Fruit fly (Drosophila melanogaster): ENCODE measurements around the gene MED10.

DNA sequence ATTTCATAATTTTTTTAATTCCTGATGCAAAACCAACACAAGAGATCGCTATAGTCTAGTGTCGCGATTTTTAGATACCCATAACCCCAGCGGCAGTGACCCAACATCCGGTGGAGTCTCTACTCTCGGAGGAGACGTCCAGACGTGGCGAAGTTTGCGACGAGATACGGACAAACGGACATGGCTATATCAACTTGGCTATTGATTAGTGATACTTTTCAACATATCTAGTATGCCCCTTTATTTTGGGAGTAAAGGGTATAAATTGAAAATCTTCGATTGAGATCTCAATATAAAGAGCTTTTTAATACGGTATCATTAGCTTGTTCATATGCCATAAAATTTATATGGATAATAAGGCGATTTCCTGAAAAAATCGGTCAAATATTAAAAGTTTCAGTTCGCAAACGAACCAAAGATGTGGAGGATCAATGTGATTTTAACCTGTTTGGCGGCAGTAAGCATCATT lies 34.4 kb upstream of the MED10 start, which contains the start of gene CG33687:
- no peak for TF ChIP-seq CG1620 (GFP tag; optimal IDR thresholded peaks at IDR 0.05)
- no peak for TF ChIP-seq CG5204 (GFP tag; optimal IDR thresholded peaks at IDR 0.05)
- no peak for TF ChIP-seq CG33017 (tag; optimal IDR thresholded peaks at IDR 0.05)
- no peak for TF ChIP-seq pad (GFP tag; optimal IDR thresholded peaks at IDR 0.05)
- no peak for TF ChIP-seq cnc (optimal IDR thresholded peaks at IDR 0.05)
- TF ChIP-seq kay (GFP tag; ENCODE audit: borderline replicate concordance), result no peak
- no peak for TF ChIP-seq Clk (GFP tag; optimal IDR thresholded peaks at IDR 0.05)
- no peak for TF ChIP-seq toe (GFP tag; optimal IDR thresholded peaks at IDR 0.05)
- no peak for TF ChIP-seq CG12768 (GFP tag; optimal IDR thresholded peaks at IDR 0.05)
- TF ChIP-seq ovo (GFP tag; optimal IDR thresholded peaks at IDR 0.05), result no peak
- no peak for TF ChIP-seq Crg-1 (GFP tag; optimal IDR thresholded peaks at IDR 0.05)
- TF ChIP-seq tj (GFP tag; optimal IDR thresholded peaks at IDR 0.05), result no peak
- TF ChIP-seq CG7045 (GFP tag; optimal IDR thresholded peaks at IDR 0.05), result no peak

Measured in whole organism, adult.